Worm (Caenorhabditis elegans) whole organism, L1 larva: Measurements from ENCODE around the gene T21D12.12.
"Not testable (repeated sequence)": the region's sequence is repeated elsewhere in the genome, so short reads cannot be mapped to it uniquely, and the experiment has no call there.

ENCODE experiments used
- C04F5.9 ChIP-seq: sonication (generic microtip); optimal IDR thresholded peaks from 2 replicates; lab custom pipeline; 2016; ENCODE audit warnings: missing genetic modification characterization, missing compliant biosample characterization
- C34B4.2 ChIP-seq: sonication (generic microtip); optimal IDR thresholded peaks from 2 replicates; lab custom pipeline; 2017; ENCODE audit warnings: mild to moderate bottlenecking, missing genetic modification characterization, missing compliant biosample characterization
- Y116A8C.19 ChIP-seq: sonication (generic microtip); optimal IDR thresholded peaks from 2 replicates; lab custom pipeline; 2016; ENCODE audit warnings: missing compliant biosample characterization, missing genetic modification characterization, borderline replicate concordance
- aha-1 ChIP-seq: fragments of 150-350 bp; optimal IDR thresholded peaks from 2 replicates; lab custom pipeline; 2014; ENCODE audit warnings: missing biosample characterization, missing genetic modification characterization
- alr-1 ChIP-seq: fragments of 200-800 bp; sonication (Bioruptor generic); optimal IDR thresholded peaks from 2 replicates; lab custom pipeline; 2018; ENCODE audit warnings: borderline replicate concordance, mild to moderate bottlenecking, missing genetic modification characterization, missing compliant biosample characterization
- aly-2 ChIP-seq: fragments of 150-350 bp; optimal IDR thresholded peaks from 2 replicates; lab custom pipeline; 2014; ENCODE audit warnings: missing biosample characterization, missing genetic modification characterization
- ama-1 ChIP-seq: fragments of 150-350 bp; optimal IDR thresholded peaks from 2 replicates; lab custom pipeline; 2014
- ceh-63 ChIP-seq: fragments of 200-800 bp; sonication (Bioruptor generic); optimal IDR thresholded peaks from 2 replicates; lab custom pipeline; 2018; ENCODE audit warnings: mild to moderate bottlenecking, missing genetic modification characterization, missing compliant biosample characterization
- ceh-8 ChIP-seq: fragments of 200-800 bp; sonication (Bioruptor generic); optimal IDR thresholded peaks from 2 replicates; lab custom pipeline; 2018; ENCODE audit warnings: mild to moderate bottlenecking, missing genetic modification characterization, moderate library complexity, missing compliant biosample characterization
- ceh-90 ChIP-seq: sonication (generic microtip); optimal IDR thresholded peaks from 2 replicates; lab custom pipeline; 2016; ENCODE audit warnings: missing genetic modification characterization, missing compliant biosample characterization
- dpl-1 ChIP-seq, 3 experiments: fragments of 150-350 bp in 2 of 3; sonication (generic microtip) in 1 of 3; optimal IDR thresholded peaks; 2 replicates each; lab custom pipeline; 2014 to 2017; ENCODE audit warnings: missing biosample characterization in 3 of 3, missing genetic modification characterization in 3 of 3, missing genetic modification reagents in 3 of 3
- efl-1 ChIP-seq, 4 experiments: fragments of 150-350 bp; optimal IDR thresholded peaks in 3 of 4; peaks in 1 of 4; 1 replicate in 1 of 4; 2 replicates in 3 of 4; lab custom pipeline; 2014; ENCODE audit warnings: missing biosample characterization in 2 of 4, missing genetic modification characterization in 2 of 4, missing genetic modification reagents in 2 of 4
- elt-3 ChIP-seq, 6 experiments: fragments of 150-350 bp in 1 of 6; sonication (generic microtip); optimal IDR thresholded peaks; 2 replicates each; lab custom pipeline; 2017 to 2018; ENCODE audit warnings: missing biosample characterization in 6 of 6, missing genetic modification characterization in 6 of 6, inconsistent platforms in 1 of 6
- ets-5 ChIP-seq: fragments of 200-800 bp; sonication (Bioruptor generic); IDR thresholded peaks from 2 replicates; pipeline ENCODE4 v1.3.6; 2022; ENCODE audit warnings: missing genetic modification characterization, missing compliant biosample characterization
- hlh-4 ChIP-seq: sonication (generic microtip); optimal IDR thresholded peaks from 2 replicates; lab custom pipeline; 2016; ENCODE audit warnings: mild to moderate bottlenecking, missing genetic modification characterization, missing compliant biosample characterization
- hpl-2 ChIP-seq: fragments of 150-350 bp; optimal IDR thresholded peaks from 2 replicates; lab custom pipeline; 2014; ENCODE audit warnings: missing biosample characterization, missing genetic modification reagents, missing genetic modification characterization
- irx-1 ChIP-seq: sonication (generic microtip); optimal IDR thresholded peaks from 2 replicates; lab custom pipeline; 2016; ENCODE audit warnings: missing genetic modification characterization, missing compliant biosample characterization
- jun-1 ChIP-seq: fragments of 150-350 bp; optimal IDR thresholded peaks from 2 replicates; lab custom pipeline; 2014; ENCODE audit warnings: missing biosample characterization, missing genetic modification reagents, missing genetic modification characterization
- lin-13 ChIP-seq: fragments of 150-350 bp; optimal IDR thresholded peaks from 2 replicates; lab custom pipeline; 2014; ENCODE audit warnings: missing biosample characterization, missing genetic modification reagents, missing genetic modification characterization
- lin-39 ChIP-seq: fragments of 150-350 bp; optimal IDR thresholded peaks from 2 replicates; lab custom pipeline; 2014; ENCODE audit warnings: missing biosample characterization, missing genetic modification reagents, missing genetic modification characterization
- lir-3 ChIP-seq: sonication (generic microtip); optimal IDR thresholded peaks from 2 replicates; lab custom pipeline; 2016; ENCODE audit warnings: mild to moderate bottlenecking, missing genetic modification characterization, moderate library complexity, missing compliant biosample characterization; ENCODE audit not compliant: poor library complexity
- lsy-2 ChIP-seq, 2 experiments: fragments of 150-350 bp; optimal IDR thresholded peaks; 2 replicates each; lab custom pipeline; 2014; ENCODE audit warnings: missing biosample characterization in 2 of 2, missing genetic modification characterization in 2 of 2
- mef-2 ChIP-seq: fragments of 150-350 bp; optimal IDR thresholded peaks from 2 replicates; lab custom pipeline; 2014; ENCODE audit warnings: missing biosample characterization, missing genetic modification characterization
- mep-1 ChIP-seq: fragments of 150-350 bp; optimal IDR thresholded peaks from 2 replicates; lab custom pipeline; 2014; ENCODE audit warnings: missing biosample characterization, missing genetic modification characterization
- nhr-11 ChIP-seq: fragments of 150-350 bp; optimal IDR thresholded peaks from 2 replicates; lab custom pipeline; 2014; ENCODE audit warnings: missing biosample characterization, missing genetic modification characterization
- nhr-12 ChIP-seq: sonication (generic microtip); optimal IDR thresholded peaks from 2 replicates; lab custom pipeline; 2017; ENCODE audit warnings: missing biosample characterization, missing genetic modification characterization
- nhr-19 ChIP-seq: fragments of 200-800 bp; sonication (Bioruptor generic); conservative IDR thresholded peaks from 2 replicates; pipeline ENCODE4 v1.3.6; 2022; ENCODE audit warnings: missing genetic modification characterization, missing compliant biosample characterization
- nhr-47 ChIP-seq: sonication (generic microtip); optimal IDR thresholded peaks from 2 replicates; lab custom pipeline; 2016; ENCODE audit warnings: mild to moderate bottlenecking, missing genetic modification characterization, moderate library complexity, missing compliant biosample characterization
- nhr-71 ChIP-seq: sonication (generic microtip); optimal IDR thresholded peaks from 2 replicates; lab custom pipeline; 2016; ENCODE audit warnings: mild to moderate bottlenecking, missing genetic modification characterization, moderate library complexity, missing compliant biosample characterization
- nhr-77 ChIP-seq: fragments of 150-350 bp; optimal IDR thresholded peaks from 2 replicates; lab custom pipeline; 2014; ENCODE audit warnings: missing biosample characterization, missing genetic modification characterization
- nhr-84 ChIP-seq: sonication (generic microtip); optimal IDR thresholded peaks from 2 replicates; lab custom pipeline; 2017; ENCODE audit warnings: missing biosample characterization, missing genetic modification characterization
- nhr-85 ChIP-seq: sonication (generic microtip); peaks from one replicate; lab custom pipeline; 2016; ENCODE audit warnings: missing genetic modification characterization, inconsistent platforms, missing compliant biosample characterization
- nhr-90 ChIP-seq: sonication (generic microtip); optimal IDR thresholded peaks from 2 replicates; lab custom pipeline; 2016; ENCODE audit warnings: mild to moderate bottlenecking, missing genetic modification characterization, missing compliant biosample characterization; ENCODE audit not compliant: poor library complexity
- pax-3 ChIP-seq: fragments of 200-800 bp; sonication (Bioruptor generic); optimal IDR thresholded peaks from 2 replicates; lab custom pipeline; 2018; ENCODE audit warnings: mild to moderate bottlenecking, missing genetic modification characterization, moderate library complexity, missing compliant biosample characterization
- rnt-1 ChIP-seq: sonication (generic microtip); optimal IDR thresholded peaks from 2 replicates; lab custom pipeline; 2016; ENCODE audit warnings: mild to moderate bottlenecking, missing genetic modification characterization, moderate library complexity, missing compliant biosample characterization
- snpc-4 ChIP-seq: fragments of 150-350 bp; optimal IDR thresholded peaks from 2 replicates; lab custom pipeline; 2014; ENCODE audit warnings: missing biosample characterization, missing genetic modification characterization
- snu-23 ChIP-seq: sonication (generic microtip); optimal IDR thresholded peaks from 2 replicates; lab custom pipeline; 2016; ENCODE audit warnings: missing genetic modification characterization, missing compliant biosample characterization
- sox-4 ChIP-seq: sonication (generic microtip); optimal IDR thresholded peaks from 2 replicates; lab custom pipeline; 2016; ENCODE audit warnings: missing genetic modification characterization, missing compliant biosample characterization
- swsn-7 ChIP-seq: sonication (generic microtip); optimal IDR thresholded peaks from 2 replicates; lab custom pipeline; 2016; ENCODE audit warnings: missing genetic modification characterization, missing compliant biosample characterization
- tbx-2 ChIP-seq: sonication (generic microtip); optimal IDR thresholded peaks from 2 replicates; lab custom pipeline; 2016; ENCODE audit warnings: missing genetic modification characterization, missing compliant biosample characterization
- unc-30 ChIP-seq: sonication (generic microtip); optimal IDR thresholded peaks from 2 replicates; lab custom pipeline; 2017; ENCODE audit warnings: missing biosample characterization, missing genetic modification characterization
- unc-62 ChIP-seq: fragments of 150-350 bp; optimal IDR thresholded peaks from 2 replicates; lab custom pipeline; 2014; ENCODE audit warnings: missing biosample characterization, missing genetic modification reagents, missing genetic modification characterization
- unc-86 ChIP-seq: sonication (generic microtip); optimal IDR thresholded peaks from 2 replicates; lab custom pipeline; 2016; ENCODE audit warnings: missing genetic modification characterization, missing compliant biosample characterization
- unc-98 ChIP-seq: fragments of 200-800 bp; sonication (Bioruptor generic); IDR thresholded peaks from 2 replicates; pipeline ENCODE4 v1.3.6; 2022; ENCODE audit warnings: missing genetic modification characterization, missing compliant biosample characterization
- ztf-4 ChIP-seq: fragments of 150-350 bp; optimal IDR thresholded peaks from 2 replicates; lab custom pipeline; 2014; ENCODE audit warnings: missing biosample characterization, missing genetic modification characterization

Gene T21D12.12

ce11 chrIV:266148-266547 lies at the start of gene T21D12.12:
TSS of gene T21D12.12 (plus strand) at chrIV:266448.
- TF ChIP-seq ceh-8 (GFP tag; lab: Kevin White, UChicago), result no peak
- no peak for TF ChIP-seq unc-86 (tag; lab: Kevin White, UChicago)
- TF ChIP-seq snpc-4 (tag; lab: Kevin White, UChicago), result no peak

ce11 chrIV:218252-218651 lies 48.0 kb upstream of the T21D12.12 start, which contains the start of gene prdx-6:
TSS of gene prdx-6 (plus strand) at chrIV:218552.
- TF ChIP-seq ama-1 (lab: Kevin White, UChicago), result no peak
- no peak for TF ChIP-seq elt-3 (tag; optimal IDR thresholded peaks at IDR 0.05; lab: Kevin White, UChicago)
- TF ChIP-seq sox-4 (tag; lab: Kevin White, UChicago), result no peak
- no peak for TF ChIP-seq jun-1
- no peak for TF ChIP-seq unc-62 (GFP tag; lab: Kevin White, UChicago)
- TF ChIP-seq C04F5.9, result no peak
- TF ChIP-seq mef-2 (tag; lab: Kevin White, UChicago), result no peak
- TF ChIP-seq hlh-4 (tag; lab: Kevin White, UChicago), result no peak
- no peak for TF ChIP-seq unc-30 (tag; lab: Kevin White, UChicago)
- no peak for TF ChIP-seq mep-1
- TF ChIP-seq ztf-4, result no peak
- no peak for TF ChIP-seq ets-5
- TF ChIP-seq nhr-90 (tag; lab: Kevin White, UChicago), result no peak
- TF ChIP-seq alr-1, result no peak
- no peak for TF ChIP-seq C34B4.2 (tag; lab: Kevin White, UChicago)
- TF ChIP-seq aly-2 (tag; lab: Kevin White, UChicago), result no peak
- no peak for TF ChIP-seq swsn-7
- TF ChIP-seq nhr-71 (tag; lab: Kevin White, UChicago), result no peak
- TF ChIP-seq lin-39 (tag; lab: Kevin White, UChicago), result no peak
- no peak for TF ChIP-seq pax-3 (tag; lab: Kevin White, UChicago)
- TF ChIP-seq, all 84 proteins: peak for 0

- TF ChIP-seq efl-1 (optimal IDR thresholded peaks at IDR 0.05; lab: Kevin White, UChicago), result not testable (repeated sequence)
- TF ChIP-seq efl-1 (GFP tag; optimal IDR thresholded peaks at IDR 0.05 in 1 of 2; lab: Kevin White, UChicago), result peak in 1 of 2 experiments; percentile 17
These were observed 35.5 kb upstream of the T21D12.12 start for ce11 chrIV:230714-231113.

ce11 chrIV:231673-232072 lies 34.6 kb upstream of the T21D12.12 start, which contains the start of gene gtf-2H1:
TSS of gene gtf-2H1 (minus strand) at chrIV:231773.
- TF ChIP-seq hlh-4 (tag; lab: Kevin White, UChicago) (no peak), rnt-1 (tag; lab: Kevin White, UChicago) (no peak), lir-3 (no peak), unc-30 (tag; lab: Kevin White, UChicago) (no peak), ceh-63 (GFP tag; lab: Kevin White, UChicago) (no peak), aha-1 (no peak), nhr-47 (tag; lab: Kevin White, UChicago) (no peak), nhr-85 (no peak), ceh-90 (tag; lab: Kevin White, UChicago) (no peak), lsy-2 (tag; optimal IDR thresholded peaks at IDR 0.05; lab: Kevin White, UChicago) (no peak), nhr-12 (tag; lab: Kevin White, UChicago) (no peak), irx-1 (tag; lab: Kevin White, UChicago) (no peak)

ce11 chrIV:236138-236537 lies 30.1 kb upstream of the T21D12.12 start:
- no peak for TF ChIP-seq hpl-2 (GFP tag; lab: Kevin White, UChicago)
- no peak for TF ChIP-seq lin-13 (GFP tag; lab: Kevin White, UChicago)
- no peak for TF ChIP-seq unc-98 (GFP tag; lab: Robert Waterston, UW)
- TF ChIP-seq nhr-77 (tag; lab: Kevin White, UChicago), result no peak
- TF ChIP-seq dpl-1 (GFP tag; optimal IDR thresholded peaks at IDR 0.05; lab: Kevin White, UChicago), result no peak
- TF ChIP-seq ceh-63 (GFP tag; lab: Kevin White, UChicago), result no peak
- no peak for TF ChIP-seq nhr-47 (tag; lab: Kevin White, UChicago)
- no peak for TF ChIP-seq nhr-71 (tag; lab: Kevin White, UChicago)
- no peak for TF ChIP-seq C04F5.9
- no peak for TF ChIP-seq lin-39 (tag; lab: Kevin White, UChicago)
- TF ChIP-seq snu-23 (GFP tag; lab: Kevin White, UChicago), result no peak
- TF ChIP-seq nhr-84 (tag; lab: Kevin White, UChicago), result no peak
- TF ChIP-seq nhr-19 (GFP tag; lab: Robert Waterston, UW), result no peak
- TF ChIP-seq pax-3 (tag; lab: Kevin White, UChicago), result no peak
- no peak for TF ChIP-seq unc-86 (tag; lab: Kevin White, UChicago)
- TF ChIP-seq efl-1 (optimal IDR thresholded peaks at IDR 0.05; lab: Kevin White, UChicago), result no peak
- TF ChIP-seq efl-1 (GFP tag; optimal IDR thresholded peaks at IDR 0.05 in 1 of 2; lab: Kevin White, UChicago), result no peak
- TF ChIP-seq nhr-11 (tag; lab: Kevin White, UChicago), result no peak
- no peak for TF ChIP-seq tbx-2 (tag; lab: Kevin White, UChicago)
- TF ChIP-seq ets-5, result no peak
- no peak for TF ChIP-seq Y116A8C.19 (tag; lab: Kevin White, UChicago)
- TF ChIP-seq, all 84 proteins: peak for 0
